Worm (Caenorhabditis elegans): ENCODE data around the gene nspb-5.

DNA sequence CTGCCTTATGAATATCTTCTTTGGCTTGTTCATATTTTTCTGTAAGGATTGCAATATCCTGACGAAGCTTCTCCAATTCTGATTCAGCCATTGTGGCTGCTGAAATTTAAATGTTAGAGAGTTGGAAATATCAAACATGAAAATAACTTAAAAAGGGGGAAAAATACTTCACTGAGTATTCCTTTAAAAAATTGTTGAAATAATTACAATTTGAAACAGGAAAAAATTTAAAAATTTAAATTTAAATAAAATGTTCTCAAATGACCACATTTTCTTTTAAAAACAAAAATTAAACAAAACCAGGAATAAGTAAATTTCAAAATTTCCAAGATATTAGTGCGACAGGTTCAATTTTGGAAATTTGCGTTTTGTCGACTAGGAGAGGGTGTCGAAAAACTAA lies 26.6 kb upstream of the nspb-5 start, which contains the start of gene bicd-1:
- TF ChIP-seq ama-1 (optimal IDR thresholded peaks at IDR 0.05) (no peak), B0310.2 (tag; optimal IDR thresholded peaks at IDR 0.05) (no peak), hmg-4 (GFP tag; optimal IDR thresholded peaks at IDR 0.05) (no peak), ceh-36 (tag; optimal IDR thresholded peaks at IDR 0.05) (no peak), flt-1 (GFP tag; IDR thresholded peaks at IDR 0.05) (no peak), tbx-37 (GFP tag; conservative IDR thresholded peaks at IDR 0.05) (no peak), ets-7 (tag; optimal IDR thresholded peaks at IDR 0.05) (no peak), hmbx-1 (tag; optimal IDR thresholded peaks at IDR 0.05) (no peak), aly-1 (tag; optimal IDR thresholded peaks at IDR 0.05) (no peak), scrt-1 (GFP tag; IDR thresholded peaks at IDR 0.05) (no peak), tra-4 (tag; optimal IDR thresholded peaks at IDR 0.05) (no peak), tbx-11 (GFP tag; IDR thresholded peaks at IDR 0.05) (no peak), sea-1 (GFP tag; conservative IDR thresholded peaks at IDR 0.05) (no peak), F13C5.2 (tag; optimal IDR thresholded peaks at IDR 0.05) (no peak)

Measured in whole organism, early embryonic.